Fruit fly (Drosophila melanogaster): ENCODE measurements around the gene FoxK.

The FoxK gene

dm6 chr3L:11119396-11119900 is 1.1 kb downstream of the FoxK start (continued):
- 0 out of 2 replicates have a peak, but pooled peaks have one; percentile 14 for TF ChIP-seq wdn (GFP tag; IDR thresholded peaks at IDR 0.05)
- no peak for TF ChIP-seq inv (GFP tag; IDR thresholded peaks at IDR 0.05; ENCODE audit: partially characterized antibody)
- TF ChIP-seq CG13296 (GFP tag; optimal IDR thresholded peaks at IDR 0.05) = no peak
- TF ChIP-seq dpn (GFP tag; optimal IDR thresholded peaks at IDR 0.05) = peak in 1 of 2 experiments; percentile 3
- no peak for TF ChIP-seq NC2α (GFP tag; optimal IDR thresholded peaks at IDR 0.05)
- no peak for TF ChIP-seq Fer2 (tag; optimal IDR thresholded peaks at IDR 0.05)
- peak; percentile 14 for TF ChIP-seq sens (GFP tag)
- TF ChIP-seq CG1024 (GFP tag; IDR thresholded peaks at IDR 0.05) = no peak
- no peak for TF ChIP-seq fru (optimal IDR thresholded peaks at IDR 0.05)
- TF ChIP-seq seq (GFP tag; IDR thresholded peaks at IDR 0.05) = no peak
- TF ChIP-seq ftz-f1 (GFP tag; optimal IDR thresholded peaks at IDR 0.05) = no peak
- TF ChIP-seq trh (GFP tag; optimal IDR thresholded peaks at IDR 0.05) = no peak
- no peak for TF ChIP-seq dmrt11E (tag; optimal IDR thresholded peaks at IDR 0.05)
- peak; percentile 14 for TF ChIP-seq Xbp1 (GFP tag; optimal IDR thresholded peaks at IDR 0.05)
- TF ChIP-seq Scr (GFP tag; IDR thresholded peaks at IDR 0.05; ENCODE audit: partially characterized antibody) = no peak
- no peak for TF ChIP-seq h (optimal IDR thresholded peaks at IDR 0.05)

DNA sequence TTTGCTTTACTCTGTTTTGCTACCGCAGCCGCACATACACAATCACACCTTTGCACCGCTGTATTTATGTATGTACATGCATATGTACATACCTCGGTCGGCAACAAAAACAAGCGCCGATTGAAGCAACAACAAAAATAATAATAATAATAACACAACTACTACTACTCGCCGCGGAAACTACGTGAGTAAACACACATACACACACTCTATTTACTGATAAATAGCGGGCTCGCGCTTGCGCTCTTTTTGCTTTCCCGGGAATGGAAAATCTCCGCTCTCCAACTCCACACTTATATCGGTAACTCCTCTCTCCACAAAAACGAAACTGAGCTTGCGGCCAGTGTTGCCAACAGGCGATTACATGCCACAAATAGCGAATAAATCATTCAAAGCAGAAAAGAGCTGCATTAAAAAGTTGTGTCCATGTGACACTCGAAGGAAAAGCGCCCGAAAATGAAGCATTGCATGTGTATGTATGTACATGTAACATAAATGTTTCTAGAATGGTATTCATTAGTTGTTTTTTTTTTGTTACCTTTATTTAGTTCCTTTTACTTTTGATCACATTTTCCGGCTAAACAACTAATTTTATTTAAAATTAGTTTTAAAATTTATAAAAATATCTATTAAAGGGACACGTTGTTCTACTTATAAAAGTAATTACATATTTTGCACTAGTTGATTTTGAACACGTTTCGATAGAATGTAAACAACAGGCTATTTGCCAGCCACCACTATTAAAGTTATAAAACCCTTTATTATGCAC is 1.8 kb downstream of the FoxK start:
- TF ChIP-seq Hr51 (GFP tag; optimal IDR thresholded peaks at IDR 0.05) (peak; percentile 48 to 76), CG9932 (GFP tag; IDR thresholded peaks at IDR 0.05) (peak; percentile 57), HHEX (GFP tag; optimal IDR thresholded peaks at IDR 0.05) (peak; percentile 83), CG10209 (GFP tag; optimal IDR thresholded peaks at IDR 0.05) (peak; percentile 81), Hmr (GFP tag; optimal IDR thresholded peaks at IDR 0.05) (peak; percentile 89), CG11723 (GFP tag; optimal IDR thresholded peaks at IDR 0.05) (peak; percentile 69), bbx (GFP tag; IDR thresholded peaks at IDR 0.05; ENCODE audit: partially characterized antibody) (peak; percentile 26; the same call in 1 of the 2 replicates), Hmx (GFP tag; optimal IDR thresholded peaks at IDR 0.05) (no peak), CHES-1-like (GFP tag; optimal IDR thresholded peaks at IDR 0.05) (peak; percentile 84), exex (tag; optimal IDR thresholded peaks at IDR 0.05) (peak; percentile 68), CG4730 (GFP tag; IDR thresholded peaks at IDR 0.05) (no peak), CG4282 (GFP tag; optimal IDR thresholded peaks at IDR 0.05) (peak; percentile 24), Max (GFP tag; optimal IDR thresholded peaks at IDR 0.05) (peak; percentile 49), CG1024 (GFP tag; IDR thresholded peaks at IDR 0.05) (peak; percentile 68; the same call in 1 of the 2 replicates), HLH3B (GFP tag; IDR thresholded peaks at IDR 0.05) (peak; percentile 33; the same call in 1 of the 2 replicates), CG8924 (tag; optimal IDR thresholded peaks at IDR 0.05) (peak; percentile 86), CG31441 (GFP tag; IDR thresholded peaks at IDR 0.05) (peak; percentile 25), CG17385 (GFP tag; optimal IDR thresholded peaks at IDR 0.05) (peak; percentile 68), Six4 (GFP tag; optimal IDR thresholded peaks at IDR 0.05) (no peak), CG12659 (GFP tag; optimal IDR thresholded peaks at IDR 0.05) (peak; percentile 56), p53 (GFP tag; optimal IDR thresholded peaks at IDR 0.05) (peak; percentile 64), CG17829 (tag; optimal IDR thresholded peaks at IDR 0.05) (peak; percentile 50), Sry-β (GFP tag; optimal IDR thresholded peaks at IDR 0.05) (peak; percentile 21), kay (GFP tag; optimal IDR thresholded peaks at IDR 0.05) (peak; percentile 5), so (GFP tag; IDR thresholded peaks at IDR 0.05) (peak; percentile 91; the same call in 2 of the 3 replicates), fd64A (GFP tag; optimal IDR thresholded peaks at IDR 0.05) (peak; percentile 93), CG11504 (tag; optimal IDR thresholded peaks at IDR 0.05) (peak; percentile 30), ara (GFP tag; IDR thresholded peaks at IDR 0.05) (peak; percentile 76), Lhr (GFP tag; optimal IDR thresholded peaks at IDR 0.05) (peak; percentile 37), CG18599 (GFP tag; optimal IDR thresholded peaks at IDR 0.05) (peak; percentile 91), ham (GFP tag; IDR thresholded peaks at IDR 0.05) (no peak), caup (GFP tag; optimal IDR thresholded peaks at IDR 0.05; ENCODE audit: severe bottlenecking) (peak; percentile 86), CG4617 (GFP tag; optimal IDR thresholded peaks at IDR 0.05; ENCODE audit: borderline replicate concordance) (peak; percentile 12)
